Worm (Caenorhabditis elegans): ENCODE data around the gene kxd-1.

Gene kxd-1

ce11 chrV:7223941-7224340 lies 2.7 kb downstream of the kxd-1 start, which contains the start of gene C13F10.1:
TSS of gene C13F10.1 (plus strand) at chrV:7224078.
- TF ChIP-seq med-1 (GFP tag; optimal IDR thresholded peaks at IDR 0.05; ENCODE audit: insufficient read depth) (no peak), ref-1 (GFP tag; conservative IDR thresholded peaks at IDR 0.05) (no peak), klf-2 (GFP tag; conservative IDR thresholded peaks at IDR 0.05) (no peak), cog-1 (tag; optimal IDR thresholded peaks at IDR 0.05) (no peak)

ce11 chrV:7224353-7224752 lies 3.1 kb downstream of the kxd-1 start:
- no peak for TF ChIP-seq T22C8.4 (GFP tag; IDR thresholded peaks at IDR 0.05)
- no peak for TF ChIP-seq ztf-29 (GFP tag; IDR thresholded peaks at IDR 0.05)
- no peak for TF ChIP-seq ztf-23 (GFP tag; IDR thresholded peaks at IDR 0.05)
- no peak for TF ChIP-seq tab-1 (GFP tag; IDR thresholded peaks at IDR 0.05)
- TF ChIP-seq cog-1 (tag; optimal IDR thresholded peaks at IDR 0.05): no peak
- no peak for TF ChIP-seq med-1 (GFP tag; optimal IDR thresholded peaks at IDR 0.05; ENCODE audit: insufficient read depth)
- no peak for TF ChIP-seq klf-2 (GFP tag; conservative IDR thresholded peaks at IDR 0.05)
- TF ChIP-seq flt-1 (GFP tag; IDR thresholded peaks at IDR 0.05): no peak
- TF ChIP-seq ref-1 (GFP tag; conservative IDR thresholded peaks at IDR 0.05): no peak

- TF ChIP-seq ref-1 (GFP tag; conservative IDR thresholded peaks at IDR 0.05) (no peak), tab-1 (GFP tag; IDR thresholded peaks at IDR 0.05) (no peak), cog-1 (tag; optimal IDR thresholded peaks at IDR 0.05) (no peak), flt-1 (GFP tag; IDR thresholded peaks at IDR 0.05) (no peak), ztf-29 (GFP tag; IDR thresholded peaks at IDR 0.05) (no peak), T22C8.4 (GFP tag; IDR thresholded peaks at IDR 0.05) (no peak), ztf-23 (GFP tag; IDR thresholded peaks at IDR 0.05) (no peak), med-1 (GFP tag; optimal IDR thresholded peaks at IDR 0.05; ENCODE audit: insufficient read depth) (no peak), klf-2 (GFP tag; conservative IDR thresholded peaks at IDR 0.05) (no peak)
Measured at ce11 chrV:7224947-7225346, 3.7 kb downstream of the kxd-1 start, which contains the start of gene fkb-3. TSS of gene fkb-3 (plus strand) at chrV:7225223.

ce11 chrV:7225894-7226293 lies 4.6 kb downstream of the kxd-1 start:
- no peak for TF ChIP-seq ztf-29 (GFP tag; IDR thresholded peaks at IDR 0.05)
- TF ChIP-seq ref-1 (GFP tag; conservative IDR thresholded peaks at IDR 0.05): no peak
- no peak for TF ChIP-seq med-1 (GFP tag; optimal IDR thresholded peaks at IDR 0.05; ENCODE audit: insufficient read depth)
- TF ChIP-seq klf-2 (GFP tag; conservative IDR thresholded peaks at IDR 0.05): no peak
- no peak for TF ChIP-seq flt-1 (GFP tag; IDR thresholded peaks at IDR 0.05)
- TF ChIP-seq T22C8.4 (GFP tag; IDR thresholded peaks at IDR 0.05): no peak
- no peak for TF ChIP-seq ztf-23 (GFP tag; IDR thresholded peaks at IDR 0.05)
- no peak for TF ChIP-seq tab-1 (GFP tag; IDR thresholded peaks at IDR 0.05)
- no peak for TF ChIP-seq cog-1 (tag; optimal IDR thresholded peaks at IDR 0.05)

ce11 chrV:7230847-7231246 lies 9.6 kb downstream of the kxd-1 start, which contains the start of the genes gei-6 and krr-1:
TSS of gene gei-6 (minus strand) at chrV:7230848.
TSS of gene krr-1 (plus strand) at chrV:7231190.
- peak; percentile 78 for TF ChIP-seq ztf-29 (GFP tag; IDR thresholded peaks at IDR 0.05)
- TF ChIP-seq ref-1 (GFP tag; conservative IDR thresholded peaks at IDR 0.05): peak; percentile 60; the same call in 1 of the 2 replicates
- TF ChIP-seq klf-2 (GFP tag; conservative IDR thresholded peaks at IDR 0.05): peak; percentile 82
- no peak for TF ChIP-seq cog-1 (tag; optimal IDR thresholded peaks at IDR 0.05)
- peak; percentile 94 for TF ChIP-seq ztf-23 (GFP tag; IDR thresholded peaks at IDR 0.05)
- peak; percentile 95 for TF ChIP-seq med-1 (GFP tag; optimal IDR thresholded peaks at IDR 0.05; ENCODE audit: insufficient read depth)
- peak; percentile 72 for TF ChIP-seq T22C8.4 (GFP tag; IDR thresholded peaks at IDR 0.05)
- TF ChIP-seq tab-1 (GFP tag; IDR thresholded peaks at IDR 0.05): peak; percentile 90
- TF ChIP-seq flt-1 (GFP tag; IDR thresholded peaks at IDR 0.05): peak; percentile 94

DNA sequence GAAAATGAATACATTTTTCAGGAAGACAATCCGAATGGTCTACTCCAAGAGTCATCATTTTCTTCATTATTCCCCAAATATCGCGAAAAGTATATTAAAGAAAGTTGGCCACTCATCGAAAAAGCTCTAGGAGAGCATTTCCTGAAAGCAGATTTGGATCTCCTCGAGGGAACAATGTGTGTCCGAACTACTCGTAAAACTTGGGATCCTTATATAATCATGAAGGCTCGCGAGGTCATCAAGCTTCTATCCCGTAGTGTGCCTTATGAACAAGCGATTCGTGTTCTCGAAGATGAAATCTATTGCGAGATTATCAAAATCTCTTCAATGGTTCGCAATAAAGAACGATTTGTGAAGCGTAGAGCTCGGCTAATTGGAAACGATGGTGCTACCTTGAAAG lies 10.3 kb downstream of the kxd-1 start:
- TF ChIP-seq ztf-29 (GFP tag; IDR thresholded peaks at IDR 0.05) (no peak), klf-2 (GFP tag; conservative IDR thresholded peaks at IDR 0.05) (no peak), med-1 (GFP tag; optimal IDR thresholded peaks at IDR 0.05; ENCODE audit: insufficient read depth) (no peak), ztf-23 (GFP tag; IDR thresholded peaks at IDR 0.05) (no peak)

DNA sequence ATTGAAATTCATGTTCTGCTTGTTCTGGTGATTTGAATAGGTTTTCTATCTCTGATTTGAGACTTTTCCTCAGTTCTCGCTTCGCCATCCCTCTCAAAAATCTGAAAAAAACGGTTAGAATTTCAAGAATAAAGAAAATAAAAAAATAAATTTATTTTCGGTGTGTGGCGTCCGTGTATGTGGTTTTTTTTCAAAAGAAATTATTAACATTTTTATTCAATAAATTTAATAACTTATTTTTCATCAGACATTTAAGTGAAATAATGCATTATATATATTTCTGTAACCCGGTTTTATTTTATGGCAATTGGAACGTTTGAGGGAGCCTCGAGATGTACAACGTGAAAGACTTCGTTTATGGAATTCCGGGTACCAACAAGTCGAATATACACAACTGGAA lies 13.5 kb downstream of the kxd-1 start, which contains the start of gene C05C8.5:
Gene C05C8.5, minus strand, starts transcription at position 101 of the 400 bp plus-strand sequence.
- no peak for TF ChIP-seq T22C8.4 (GFP tag; IDR thresholded peaks at IDR 0.05)
- TF ChIP-seq klf-2 (GFP tag; conservative IDR thresholded peaks at IDR 0.05): no peak
- TF ChIP-seq cog-1 (tag; optimal IDR thresholded peaks at IDR 0.05): no peak
- TF ChIP-seq ztf-29 (GFP tag; IDR thresholded peaks at IDR 0.05): no peak
- no peak for TF ChIP-seq tab-1 (GFP tag; IDR thresholded peaks at IDR 0.05)
- TF ChIP-seq ref-1 (GFP tag; conservative IDR thresholded peaks at IDR 0.05): no peak
- no peak for TF ChIP-seq ztf-23 (GFP tag; IDR thresholded peaks at IDR 0.05)
- no peak for TF ChIP-seq med-1 (GFP tag; optimal IDR thresholded peaks at IDR 0.05; ENCODE audit: insufficient read depth)
- no peak for TF ChIP-seq flt-1 (GFP tag; IDR thresholded peaks at IDR 0.05)

DNA sequence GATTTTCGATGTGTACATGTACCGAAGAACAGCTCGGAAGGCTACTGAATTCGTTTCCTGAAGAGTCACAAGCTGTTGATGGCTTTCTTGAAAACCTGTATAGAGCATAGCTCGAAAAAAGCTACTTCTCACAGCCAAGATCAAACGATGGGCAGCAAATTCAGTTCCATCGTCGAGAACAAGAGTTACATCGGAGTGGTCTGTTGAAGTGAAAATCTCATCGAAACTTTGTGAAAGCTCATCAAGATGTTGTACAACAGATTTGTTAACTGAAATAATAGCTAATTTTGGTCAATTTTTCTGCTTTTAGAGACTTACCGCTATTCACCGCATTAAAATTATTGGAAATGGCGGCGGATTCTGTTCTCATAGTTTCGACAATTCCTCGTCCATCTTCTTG lies 15.4 kb downstream of the kxd-1 start:
- TF ChIP-seq cog-1 (tag; optimal IDR thresholded peaks at IDR 0.05) (no peak), ztf-23 (GFP tag; IDR thresholded peaks at IDR 0.05) (no peak), flt-1 (GFP tag; IDR thresholded peaks at IDR 0.05) (no peak), ztf-29 (GFP tag; IDR thresholded peaks at IDR 0.05) (no peak), T22C8.4 (GFP tag; IDR thresholded peaks at IDR 0.05) (no peak), med-1 (GFP tag; optimal IDR thresholded peaks at IDR 0.05; ENCODE audit: insufficient read depth) (no peak), ref-1 (GFP tag; conservative IDR thresholded peaks at IDR 0.05) (no peak), tab-1 (GFP tag; IDR thresholded peaks at IDR 0.05) (no peak), klf-2 (GFP tag; conservative IDR thresholded peaks at IDR 0.05) (no peak)

DNA sequence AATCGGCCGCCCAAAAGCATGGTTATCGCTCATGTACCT lies 15.6 kb downstream of the kxd-1 start, which contains the start of gene hpo-9:
Gene hpo-9, minus strand, starts transcription at position 37 of the 39 bp plus-strand sequence.
- TF ChIP-seq T22C8.4 (GFP tag; IDR thresholded peaks at IDR 0.05) (no peak), med-1 (GFP tag; optimal IDR thresholded peaks at IDR 0.05; ENCODE audit: insufficient read depth) (no peak), klf-2 (GFP tag; conservative IDR thresholded peaks at IDR 0.05) (no peak), ztf-23 (GFP tag; IDR thresholded peaks at IDR 0.05) (no peak), ztf-29 (GFP tag; IDR thresholded peaks at IDR 0.05) (no peak), tab-1 (GFP tag; IDR thresholded peaks at IDR 0.05) (no peak), flt-1 (GFP tag; IDR thresholded peaks at IDR 0.05) (no peak), ref-1 (GFP tag; conservative IDR thresholded peaks at IDR 0.05) (no peak), cog-1 (tag; optimal IDR thresholded peaks at IDR 0.05) (no peak)

ce11 chrV:7237133-7237532 lies 15.9 kb downstream of the kxd-1 start, which contains the start of gene hyls-1:
TSS of gene hyls-1 (plus strand) at chrV:7237381.
- TF ChIP-seq med-1 (GFP tag; optimal IDR thresholded peaks at IDR 0.05; ENCODE audit: insufficient read depth) (no peak), flt-1 (GFP tag; IDR thresholded peaks at IDR 0.05) (0 out of 2 replicates have a peak, but pooled peaks have one; percentile 45), ref-1 (GFP tag; conservative IDR thresholded peaks at IDR 0.05) (no peak), ztf-29 (GFP tag; IDR thresholded peaks at IDR 0.05) (no peak), T22C8.4 (GFP tag; IDR thresholded peaks at IDR 0.05) (no peak), ztf-23 (GFP tag; IDR thresholded peaks at IDR 0.05) (0 out of 2 replicates have a peak, but pooled peaks have one; percentile 56), tab-1 (GFP tag; IDR thresholded peaks at IDR 0.05) (no peak), cog-1 (tag; optimal IDR thresholded peaks at IDR 0.05) (peak; percentile 78)

All from whole organism, midembryonic.